Worm (Caenorhabditis elegans) whole organism, L4 larva: Measurements from ENCODE around the gene tmem-17.

Experiments used
- daf-12 ChIP-seq: fragments of 150-350 bp; optimal IDR thresholded peaks from 2 replicates; lab custom pipeline; 2014; ENCODE audit warnings: missing biosample characterization, missing genetic modification reagents, missing genetic modification characterization
- daf-16 ChIP-seq, 3 experiments: sonication (generic microtip); optimal IDR thresholded peaks; 2 replicates each; lab custom pipeline; 2016 to 2017; ENCODE audit warnings: missing genetic modification characterization in 3 of 3, missing genetic modification reagents in 3 of 3, mild to moderate bottlenecking in 2 of 3, missing compliant biosample characterization in 2 of 3, missing biosample characterization in 1 of 3, moderate library complexity in 1 of 3
- fkh-10 ChIP-seq: fragments of 150-350 bp; optimal IDR thresholded peaks from 2 replicates; lab custom pipeline; 2014; ENCODE audit warnings: missing biosample characterization, missing genetic modification reagents, missing genetic modification characterization
- lin-29 ChIP-seq: fragments of 200-800 bp; sonication (Bioruptor generic); IDR thresholded peaks from 2 replicates; pipeline ENCODE4 v1.3.6; 2022; ENCODE audit warnings: missing genetic modification reagents, missing genetic modification characterization, missing compliant biosample characterization
- nhr-11 ChIP-seq: fragments of 150-350 bp; optimal IDR thresholded peaks from 2 replicates; lab custom pipeline; 2014; ENCODE audit warnings: missing biosample characterization, missing genetic modification characterization
- nhr-76 ChIP-seq: fragments of 150-350 bp; optimal IDR thresholded peaks from 2 replicates; lab custom pipeline; 2014; ENCODE audit warnings: missing biosample characterization, missing genetic modification characterization
- vab-7 ChIP-seq: fragments of 200-800 bp; sonication (Bioruptor generic); IDR thresholded peaks from 2 replicates; pipeline ENCODE4 v1.3.6; 2022; ENCODE audit warnings: missing genetic modification reagents, missing genetic modification characterization, missing compliant biosample characterization

ce11 chrIII:7084908-7085307 is 14.8 kb downstream of the tmem-17 start, which contains the start of gene tofu-7:
- no peak for TF ChIP-seq vab-7 (GFP tag; lab: Robert Waterston, UW)
- TF ChIP-seq daf-16 (GFP tag; optimal IDR thresholded peaks at IDR 0.05; lab: Kevin White, UChicago): no peak
- TF ChIP-seq daf-16 (tag; optimal IDR thresholded peaks at IDR 0.05; lab: Kevin White, UChicago): no peak
- no peak for TF ChIP-seq fkh-10 (GFP tag; lab: Kevin White, UChicago)
- TF ChIP-seq nhr-76: no peak
- no peak for TF ChIP-seq daf-12 (tag; lab: Kevin White, UChicago)
- TF ChIP-seq nhr-11 (tag; lab: Kevin White, UChicago): no peak
- TF ChIP-seq lin-29 (GFP tag; lab: Robert Waterston, UW): no peak
